Worm (Caenorhabditis elegans) whole organism, midembryonic: ENCODE results near the gene col-98.

Source experiments
- T22C8.4 ChIP-seq: fragments of 200-800 bp; sonication (Bioruptor generic); IDR thresholded peaks from 2 replicates; pipeline ENCODE4 v1.3.6; 2022; ENCODE audit warnings: missing genetic modification characterization, missing compliant biosample characterization
- cog-1 ChIP-seq: sonication (generic microtip); optimal IDR thresholded peaks from 2 replicates; lab custom pipeline; 2016; ENCODE audit warnings: missing genetic modification characterization, missing compliant biosample characterization
- flt-1 ChIP-seq: fragments of 200-800 bp; sonication (Bioruptor generic); IDR thresholded peaks from 2 replicates; pipeline ENCODE4 v1.3.6; 2022; ENCODE audit warnings: missing genetic modification characterization, missing compliant biosample characterization
- med-1 ChIP-seq: sonication (generic microtip); optimal IDR thresholded peaks from 2 replicates; lab custom pipeline; 2017; ENCODE audit warnings: missing genetic modification characterization, mild to moderate bottlenecking, missing compliant biosample characterization, antibody characterized with exemption, missing genetic modification reagents; ENCODE audit not compliant: insufficient read depth
- ref-1 ChIP-seq: fragments of 200-800 bp; sonication (Bioruptor generic); conservative IDR thresholded peaks from 2 replicates; pipeline ENCODE4 v1.3.6; 2022; ENCODE audit warnings: missing genetic modification reagents, missing genetic modification characterization, missing compliant biosample characterization
- tab-1 ChIP-seq: fragments of 200-800 bp; sonication (Bioruptor generic); IDR thresholded peaks from 2 replicates; pipeline ENCODE4 v1.3.6; 2022; ENCODE audit warnings: missing genetic modification characterization, missing compliant biosample characterization

- TF ChIP-seq flt-1 (no peak), tab-1 (GFP tag; lab: Robert Waterston, UW) (no peak), T22C8.4 (no peak), med-1 (GFP tag; lab: Kevin White, UChicago) (no peak), ref-1 (GFP tag; lab: Robert Waterston, UW) (no peak), cog-1 (no peak)
Measured at ce11 chrIII:13030551-13030950, 11.7 kb downstream of the col-98 start, which contains the start of gene F14F7.7.
